Worm (Caenorhabditis elegans): ENCODE measurements around the gene let-767.

- TF ChIP-seq mbf-1 (tag; optimal IDR thresholded peaks at IDR 0.05) (no peak), lin-39 (tag; optimal IDR thresholded peaks at IDR 0.05) (no peak), skn-1 (tag; optimal IDR thresholded peaks at IDR 0.05) (no peak), ama-1 (optimal IDR thresholded peaks at IDR 0.05) (no peak), unc-55 (GFP tag; optimal IDR thresholded peaks at IDR 0.05) (no peak), blmp-1 (tag; optimal IDR thresholded peaks at IDR 0.05; ENCODE audit: insufficient read depth) (peak; percentile 31), egl-27 (tag; optimal IDR thresholded peaks at IDR 0.05) (no peak), nhr-25 (tag; optimal IDR thresholded peaks at IDR 0.05) (peak; percentile 34), mdl-1 (tag; optimal IDR thresholded peaks at IDR 0.05) (peak in 1 of 2 experiments; percentile 1), nhr-237 (tag; optimal IDR thresholded peaks at IDR 0.05) (no peak), lsy-2 (tag; optimal IDR thresholded peaks at IDR 0.05) (peak in 1 of 2 experiments; percentile 23), lin-13 (GFP tag; optimal IDR thresholded peaks at IDR 0.05) (no peak), ceh-82 (tag; optimal IDR thresholded peaks at IDR 0.05) (no peak), unc-62 (GFP tag; optimal IDR thresholded peaks at IDR 0.05) (no peak)
These were observed 20.3 kb upstream of the let-767 start for ce11 chrIII:6360114-6360513.

Data from whole organism, L2 larva.